Fruit fly (Drosophila melanogaster): ENCODE results near the gene CG14075.

Gene CG14075

dm6 chr3L:18996030-18996773, 11.4 kb downstream of the CG14075 start (continued):
- TF ChIP-seq cato (GFP tag; optimal IDR thresholded peaks at IDR 0.05; ENCODE audit: borderline replicate concordance) (peak; percentile 23), crp (GFP tag; optimal IDR thresholded peaks at IDR 0.05) (peak in 1 of 2 experiments; percentile 6), ase (GFP tag; IDR thresholded peaks at IDR 0.05) (peak; percentile 67; the same call in 2 of the 3 replicates), kah (GFP tag; optimal IDR thresholded peaks at IDR 0.05) (no peak), Mad (GFP tag; optimal IDR thresholded peaks at IDR 0.05) (peak; percentile 61), CG8089 (GFP tag; optimal IDR thresholded peaks at IDR 0.05) (peak; percentile 20), trh (GFP tag; optimal IDR thresholded peaks at IDR 0.05) (peak; percentile 30), lab (GFP tag; optimal IDR thresholded peaks at IDR 0.05) (peak; percentile 70), CG5180 (GFP tag; optimal IDR thresholded peaks at IDR 0.05) (peak; percentile 25), CG14050 (GFP tag; IDR thresholded peaks at IDR 0.05) (peak; percentile 56), CG13123 (GFP tag; optimal IDR thresholded peaks at IDR 0.05) (peak; percentile 0), CHES-1-like (GFP tag; optimal IDR thresholded peaks at IDR 0.05) (peak; percentile 43), Kr (GFP tag; optimal IDR thresholded peaks at IDR 0.05) (no peak), otp (GFP tag; IDR thresholded peaks at IDR 0.05) (0 out of 3 replicates have a peak, but pooled peaks have one; percentile 34), CG30431 (GFP tag; optimal IDR thresholded peaks at IDR 0.05) (peak; percentile 30), CG15479 (GFP tag; optimal IDR thresholded peaks at IDR 0.05) (no peak), Optix (GFP tag; IDR thresholded peaks at IDR 0.05) (0 out of 3 replicates have a peak, but pooled peaks have one; percentile 28), Pdp1 (GFP tag; optimal IDR thresholded peaks at IDR 0.05) (peak; percentile 72 to 84), schlank (tag; optimal IDR thresholded peaks at IDR 0.05) (peak; percentile 63), mirr (GFP tag; optimal IDR thresholded peaks at IDR 0.05) (peak; percentile 79), GATAe (GFP tag; conservative IDR thresholded peaks at IDR 0.05) (no peak; the same call in 1 of the 2 replicates), CG15269 (tag; optimal IDR thresholded peaks at IDR 0.05) (peak; percentile 71), CG13287 (GFP tag; IDR thresholded peaks at IDR 0.05; ENCODE audit: partially characterized antibody) (peak; percentile 64; the same call in 1 of the 2 replicates), Rx (GFP tag; IDR thresholded peaks at IDR 0.05) (0 out of 2 replicates have a peak, but pooled peaks have one; percentile 4), CG31388 (GFP tag; optimal IDR thresholded peaks at IDR 0.05) (peak; percentile 18), CG7839 (tag; optimal IDR thresholded peaks at IDR 0.05) (peak; percentile 79), exex (tag; optimal IDR thresholded peaks at IDR 0.05) (peak; percentile 96), salm (tag; optimal IDR thresholded peaks at IDR 0.05) (peak; percentile 22), CG8388 (GFP tag; optimal IDR thresholded peaks at IDR 0.05) (peak; percentile 55), Gug (GFP tag; IDR thresholded peaks at IDR 0.05) (peak; percentile 86), gt (GFP tag; IDR thresholded peaks at IDR 0.05) (no peak), Fer1 (GFP tag; optimal IDR thresholded peaks at IDR 0.05) (peak; percentile 23), CG3281 (GFP tag; optimal IDR thresholded peaks at IDR 0.05) (peak; percentile 87), Meics (GFP tag; optimal IDR thresholded peaks at IDR 0.05) (peak; percentile 89), esg (GFP tag; conservative IDR thresholded peaks at IDR 0.05) (peak; percentile 65), gsb-n (tag; optimal IDR thresholded peaks at IDR 0.05) (no peak), CG17612 (GFP tag; IDR thresholded peaks at IDR 0.05) (peak; percentile 57), CG14667 (GFP tag; IDR thresholded peaks at IDR 0.05) (peak; percentile 38; the same call in 1 of the 2 replicates), CG5953 (GFP tag; IDR thresholded peaks at IDR 0.05) (no peak), CG12155 (GFP tag; optimal IDR thresholded peaks at IDR 0.05) (peak; percentile 51), tx (GFP tag; optimal IDR thresholded peaks at IDR 0.05) (peak; percentile 43), H2.0 (GFP tag; IDR thresholded peaks at IDR 0.05) (peak; percentile 42; the same call in 1 of the 2 replicates), CG6791 (GFP tag; IDR thresholded peaks at IDR 0.05; ENCODE audit: partially characterized antibody) (0 out of 3 replicates have a peak, but pooled peaks have one; percentile 37), so (GFP tag; IDR thresholded peaks at IDR 0.05) (0 out of 3 replicates have a peak, but pooled peaks have one; percentile 6), gcm2 (GFP tag; optimal IDR thresholded peaks at IDR 0.05) (no peak), CG15514 (GFP tag; optimal IDR thresholded peaks at IDR 0.05) (peak; percentile 33), CG16863 (GFP tag; optimal IDR thresholded peaks at IDR 0.05) (peak; percentile 64), CG9727 (GFP tag; optimal IDR thresholded peaks at IDR 0.05) (peak; percentile 78)
